Fruit fly (Drosophila melanogaster) whole organism, embryonic: ENCODE data around the gene Eip75B.

Experiments
- Atf3 ChIP-seq: fragments of 200-800 bp; sonication (Bioruptor generic); optimal IDR thresholded peaks from 3 replicates; lab custom pipeline; 2016; ENCODE audit warnings: missing biosample characterization, missing genetic modification characterization
- B-H2 ChIP-seq: fragments of 200-800 bp; sonication (Bioruptor generic); optimal IDR thresholded peaks from 2 replicates; lab custom pipeline; 2018; ENCODE audit warnings: missing biosample characterization, mild to moderate bottlenecking, missing genetic modification characterization
- CG10209 ChIP-seq: fragments of 200-800 bp; sonication (Bioruptor generic); optimal IDR thresholded peaks from 3 replicates; lab custom pipeline; 2017; ENCODE audit warnings: missing biosample characterization, mild to moderate bottlenecking, missing genetic modification characterization, missing genetic modification reagents
- CG10979 ChIP-seq: fragments of 200-800 bp; sonication (Bioruptor generic); optimal IDR thresholded peaks from 2 replicates; lab custom pipeline; 2018; ENCODE audit warnings: missing biosample characterization, mild to moderate bottlenecking, missing genetic modification characterization, moderate library complexity
- CG11504 ChIP-seq: fragments of 200-800 bp; sonication (Bioruptor generic); optimal IDR thresholded peaks from 3 replicates; lab custom pipeline; 2019; ENCODE audit warnings: missing biosample characterization, mild to moderate bottlenecking, missing genetic modification characterization, moderate library complexity
- CG11723 ChIP-seq: fragments of 200-800 bp; sonication (Bioruptor generic); optimal IDR thresholded peaks from 2 replicates; lab custom pipeline; 2017; ENCODE audit warnings: missing biosample characterization, mild to moderate bottlenecking, missing genetic modification characterization
- CG12942 ChIP-seq: fragments of 200-800 bp; sonication (Bioruptor generic); optimal IDR thresholded peaks from 3 replicates; lab custom pipeline; 2016; ENCODE audit warnings: missing biosample characterization, missing genetic modification characterization
- CG17612 ChIP-seq: fragments of 200-800 bp; sonication (Bioruptor generic); IDR thresholded peaks from 2 replicates; pipeline ENCODE4 v1.3.6; 2022; ENCODE audit warnings: missing biosample characterization, missing genetic modification characterization
- CG18619 ChIP-seq: fragments of 200-800 bp; sonication (Bioruptor generic); optimal IDR thresholded peaks from 3 replicates; lab custom pipeline; 2017; ENCODE audit warnings: missing biosample characterization, mild to moderate bottlenecking, missing genetic modification characterization
- CG2678 ChIP-seq: fragments of 200-800 bp; sonication (Bioruptor generic); optimal IDR thresholded peaks from 3 replicates; lab custom pipeline; 2019; ENCODE audit warnings: missing biosample characterization, mild to moderate bottlenecking, missing genetic modification characterization, moderate library complexity
- CG31441 ChIP-seq: fragments of 200-800 bp; sonication (Bioruptor generic); IDR thresholded peaks from 2 replicates; pipeline ENCODE4 v1.3.6; 2022; ENCODE audit warnings: missing biosample characterization, missing genetic modification characterization
- CG32767 ChIP-seq: fragments of 200-800 bp; sonication (Bioruptor generic); IDR thresholded peaks from 2 replicates; pipeline ENCODE4 v1.3.6; 2022; ENCODE audit warnings: missing biosample characterization, missing genetic modification characterization
- CG3407 ChIP-seq: fragments of 200-800 bp; sonication (Bioruptor generic); optimal IDR thresholded peaks from 2 replicates; lab custom pipeline; 2018; ENCODE audit warnings: missing biosample characterization, mild to moderate bottlenecking, missing genetic modification characterization
- CG34422 ChIP-seq: fragments of 200-800 bp; sonication (Bioruptor generic); IDR thresholded peaks from 3 replicates; pipeline ENCODE4 v1.3.6; 2022; ENCODE audit warnings: missing biosample characterization, missing genetic modification characterization
- CG4730 ChIP-seq: fragments of 200-800 bp; sonication (Bioruptor generic); IDR thresholded peaks from 2 replicates; pipeline ENCODE4 v1.3.6; 2022; ENCODE audit warnings: missing biosample characterization, missing genetic modification characterization
- CG6765 ChIP-seq: fragments of 200-800 bp; sonication (Bioruptor generic); optimal IDR thresholded peaks from 3 replicates; lab custom pipeline; 2017; ENCODE audit warnings: missing biosample characterization, mild to moderate bottlenecking, missing genetic modification characterization
- CG7357 ChIP-seq: fragments of 200-800 bp; sonication (Bioruptor generic); IDR thresholded peaks from 3 replicates; pipeline ENCODE4 v1.3.6; 2022; ENCODE audit warnings: missing biosample characterization, missing genetic modification characterization
- CG7987 ChIP-seq: fragments of 200-800 bp; sonication (Bioruptor generic); optimal IDR thresholded peaks from 2 replicates; lab custom pipeline; 2018; ENCODE audit warnings: missing biosample characterization, mild to moderate bottlenecking, missing genetic modification characterization, moderate library complexity
- CG8290 ChIP-seq, 3 experiments: fragments of 200-800 bp; sonication (Bioruptor generic); optimal IDR thresholded peaks; 2 replicates each; lab custom pipeline; 2016 to 2019; ENCODE audit warnings: missing biosample characterization in 3 of 3, missing genetic modification characterization in 3 of 3, mild to moderate bottlenecking in 2 of 3, moderate library complexity in 1 of 3
- CG9215 ChIP-seq: fragments of 200-800 bp; sonication (Bioruptor generic); IDR thresholded peaks from 2 replicates; pipeline ENCODE4 v1.3.6; 2022; ENCODE audit warnings: missing biosample characterization, missing genetic modification characterization
- CG9797 ChIP-seq: fragments of 200-800 bp; sonication (Bioruptor generic); optimal IDR thresholded peaks from 3 replicates; lab custom pipeline; 2018; ENCODE audit warnings: missing biosample characterization, mild to moderate bottlenecking, missing genetic modification characterization
- Dbx ChIP-seq: fragments of 200-800 bp; sonication (Bioruptor generic); IDR thresholded peaks from 3 replicates; pipeline ENCODE4 v1.3.6; 2022; ENCODE audit warnings: missing biosample characterization, missing genetic modification characterization
- Dip3 ChIP-seq: fragments of 200-800 bp; sonication (Bioruptor generic); optimal IDR thresholded peaks from 3 replicates; lab custom pipeline; 2016; ENCODE audit warnings: missing biosample characterization, missing genetic modification characterization
- Fer1 ChIP-seq: fragments of 200-800 bp; sonication (Bioruptor generic); optimal IDR thresholded peaks from 2 replicates; lab custom pipeline; 2017; ENCODE audit warnings: missing biosample characterization, mild to moderate bottlenecking, missing genetic modification characterization
- Jarid2 ChIP-seq: fragments of 200-800 bp; sonication (Bioruptor generic); optimal IDR thresholded peaks from 3 replicates; lab custom pipeline; 2017; ENCODE audit warnings: mild to moderate bottlenecking, missing biosample characterization, missing genetic modification reagents, missing genetic modification characterization
- Meics ChIP-seq: fragments of 200-800 bp; sonication (Bioruptor generic); optimal IDR thresholded peaks from 2 replicates; lab custom pipeline; 2017; ENCODE audit warnings: missing biosample characterization, mild to moderate bottlenecking, missing genetic modification characterization
- Scr ChIP-seq: fragments of 200-800 bp; sonication (Bioruptor generic); IDR thresholded peaks from 2 replicates; pipeline ENCODE4 v1.3.6; 2022; ENCODE audit warnings: missing biosample characterization, missing genetic modification characterization; ENCODE audit not compliant: partially characterized antibody
- Sry-β ChIP-seq: fragments of 200-800 bp; sonication (Bioruptor generic); optimal IDR thresholded peaks from 2 replicates; lab custom pipeline; 2018; ENCODE audit warnings: missing biosample characterization, mild to moderate bottlenecking, missing genetic modification characterization, moderate library complexity
- Vsx1 ChIP-seq: fragments of 200-800 bp; sonication (Bioruptor generic); optimal IDR thresholded peaks from 2 replicates; lab custom pipeline; 2017; ENCODE audit warnings: missing biosample characterization, mild to moderate bottlenecking, missing genetic modification characterization, missing genetic modification reagents
- az2 ChIP-seq: fragments of 200-800 bp; sonication (Bioruptor generic); optimal IDR thresholded peaks from 3 replicates; lab custom pipeline; 2016; ENCODE audit warnings: missing biosample characterization, missing genetic modification characterization
- chm ChIP-seq: fragments of 200-800 bp; sonication (Bioruptor generic); IDR thresholded peaks from 2 replicates; pipeline ENCODE4 v1.3.6; 2022; ENCODE audit warnings: missing biosample characterization, missing genetic modification characterization
- dmrt99B ChIP-seq: fragments of 200-800 bp; sonication (Bioruptor generic); optimal IDR thresholded peaks from 2 replicates; lab custom pipeline; 2018; ENCODE audit warnings: missing biosample characterization, mild to moderate bottlenecking, missing genetic modification characterization, moderate library complexity
- fd64A ChIP-seq: fragments of 200-800 bp; sonication (Bioruptor generic); optimal IDR thresholded peaks from 3 replicates; lab custom pipeline; 2018; ENCODE audit warnings: missing biosample characterization, mild to moderate bottlenecking, missing genetic modification characterization
- fru ChIP-seq: fragments of >200 bp; optimal IDR thresholded peaks from 2 replicates; lab custom pipeline; 2017
- ftz-f1 ChIP-seq: fragments of 200-800 bp; sonication (Bioruptor generic); optimal IDR thresholded peaks from 2 replicates; lab custom pipeline; 2016; ENCODE audit warnings: missing biosample characterization, missing genetic modification characterization
- ind ChIP-seq: fragments of 200-800 bp; sonication (Bioruptor generic); optimal IDR thresholded peaks from 3 replicates; lab custom pipeline; 2016; ENCODE audit warnings: missing biosample characterization, missing genetic modification characterization
- knrl ChIP-seq: fragments of 200-800 bp; sonication (Bioruptor generic); IDR thresholded peaks from 3 replicates; pipeline ENCODE4 v1.3.6; 2022; ENCODE audit warnings: missing biosample characterization, missing genetic modification characterization; ENCODE audit not compliant: partially characterized antibody
- mirr ChIP-seq: fragments of 200-800 bp; sonication (Bioruptor generic); optimal IDR thresholded peaks from 3 replicates; lab custom pipeline; 2018; ENCODE audit warnings: missing biosample characterization, mild to moderate bottlenecking, missing genetic modification characterization
- pan ChIP-seq, 4 experiments: fragments of >200 bp in 3 of 4; fragments of 200-800 bp in 1 of 4; sonication (Bioruptor generic) in 1 of 4; optimal IDR thresholded peaks in 3 of 4; IDR thresholded peaks in 1 of 4; 2 replicates each; pipeline versions ENCODE4 v1.3.6 to Lab custom; 2017 to 2022; ENCODE audit warnings: missing biosample characterization in 2 of 4, missing genetic modification characterization in 2 of 4, mixed read lengths in 1 of 4
- phol ChIP-seq: fragments of 200-800 bp; sonication (Bioruptor generic); optimal IDR thresholded peaks from 3 replicates; lab custom pipeline; 2018; ENCODE audit warnings: missing biosample characterization, mild to moderate bottlenecking, missing genetic modification characterization, moderate library complexity
- pum ChIP-seq: fragments of 200-800 bp; sonication (Bioruptor generic); optimal IDR thresholded peaks from 2 replicates; lab custom pipeline; 2016; ENCODE audit warnings: missing biosample characterization, missing genetic modification characterization
- row ChIP-seq: fragments of 200-800 bp; sonication (Bioruptor generic); IDR thresholded peaks from 3 replicates; pipeline ENCODE4 v1.3.6; 2022; ENCODE audit warnings: missing biosample characterization, missing genetic modification characterization
- schlank ChIP-seq: fragments of 200-800 bp; sonication (Bioruptor generic); optimal IDR thresholded peaks from 2 replicates; lab custom pipeline; 2018; ENCODE audit warnings: missing biosample characterization, mild to moderate bottlenecking, missing genetic modification characterization
- scrt ChIP-seq: fragments of 200-800 bp; sonication (Bioruptor generic); optimal IDR thresholded peaks from 2 replicates; lab custom pipeline; 2018; ENCODE audit warnings: missing biosample characterization, mild to moderate bottlenecking, missing genetic modification characterization, moderate library complexity
- sisA ChIP-seq: fragments of 200-800 bp; sonication (Bioruptor generic); IDR thresholded peaks from 2 replicates; pipeline ENCODE4 v1.3.6; 2022; ENCODE audit warnings: missing biosample characterization, missing genetic modification characterization
- so ChIP-seq: fragments of 200-800 bp; sonication (Bioruptor generic); IDR thresholded peaks from 3 replicates; pipeline ENCODE4 v1.3.6; 2022; ENCODE audit warnings: missing biosample characterization, missing genetic modification characterization
- trem ChIP-seq: fragments of 200-800 bp; optimal IDR thresholded peaks from 3 replicates; lab custom pipeline; 2019; ENCODE audit warnings: missing biosample characterization, mild to moderate bottlenecking, missing genetic modification characterization, moderate library complexity
- trh ChIP-seq: fragments of 200-800 bp; sonication (Bioruptor generic); optimal IDR thresholded peaks from 2 replicates; lab custom pipeline; 2016; ENCODE audit warnings: missing biosample characterization, missing genetic modification characterization
- twi ChIP-seq: fragments of 200-800 bp; optimal IDR thresholded peaks from 2 replicates; lab custom pipeline; 2019; ENCODE audit warnings: missing biosample characterization, mild to moderate bottlenecking, missing genetic modification characterization, moderate library complexity
- zf30C ChIP-seq: fragments of 200-800 bp; sonication (Bioruptor generic); optimal IDR thresholded peaks from 3 replicates; lab custom pipeline; 2018; ENCODE audit warnings: missing biosample characterization, mild to moderate bottlenecking, missing genetic modification characterization

Eip75B gene

dm6 chr3L:18020944-18021343 lies 43.6 kb downstream of the Eip75B start (continued):
- no peak for TF ChIP-seq fru (lab: Kevin White, UChicago)
- no peak for TF ChIP-seq zf30C (GFP tag; lab: Kevin White, UChicago)
- TF ChIP-seq trem (tag; lab: Kevin White, UChicago), result no peak
- no peak for TF ChIP-seq CG12942
- TF ChIP-seq CG7987 (GFP tag; lab: Kevin White, UChicago), result peak; percentile 61
- no peak for TF ChIP-seq CG4730 (GFP tag; lab: Robert Waterston, UW)
- TF ChIP-seq CG3407, result no peak
- peak; percentile 12 for TF ChIP-seq schlank (tag; lab: Kevin White, UChicago)
- TF ChIP-seq scrt, result no peak
- no peak for TF ChIP-seq fd64A (GFP tag; lab: Kevin White, UChicago)
- 0 out of 3 replicates have a peak, but pooled peaks have one; percentile 13 for TF ChIP-seq so (GFP tag; lab: Robert Waterston, UW)
- no peak for TF ChIP-seq Dbx
- TF ChIP-seq CG10979 (tag; lab: Kevin White, UChicago), result no peak
- TF ChIP-seq Atf3 (GFP tag; lab: Kevin White, UChicago), result no peak
- no peak for TF ChIP-seq knrl
- TF ChIP-seq Scr, result no peak
- TF ChIP-seq twi (tag; lab: Kevin White, UChicago), result no peak
- peak; percentile 2 for TF ChIP-seq CG18619 (GFP tag; lab: Kevin White, UChicago)
- TF ChIP-seq Sry-β (GFP tag; lab: Kevin White, UChicago), result no peak
- TF ChIP-seq phol (tag; lab: Kevin White, UChicago), result peak; percentile 35
- 0 out of 2 replicates have a peak, but pooled peaks have one; percentile 12 for TF ChIP-seq chm (GFP tag; lab: Robert Waterston, UW)
- no peak for TF ChIP-seq Vsx1 (GFP tag; lab: Kevin White, UChicago)
- peak; percentile 10 for TF ChIP-seq CG11723 (GFP tag; lab: Kevin White, UChicago)
- no peak for TF ChIP-seq row (GFP tag; lab: Robert Waterston, UW)
- TF ChIP-seq CG8290 (GFP tag; optimal IDR thresholded peaks at IDR 0.05; lab: Kevin White, UChicago), result no peak
- TF ChIP-seq CG8290 (tag; optimal IDR thresholded peaks at IDR 0.05; lab: Kevin White, UChicago), result peak in 1 of 2 experiments; percentile 60
- TF ChIP-seq Jarid2, result peak; percentile 14
- TF ChIP-seq CG9215 (GFP tag; lab: Robert Waterston, UW), result no peak
- no peak for TF ChIP-seq pum
- TF ChIP-seq CG32767 (GFP tag; lab: Robert Waterston, UW), result no peak
- no peak for TF ChIP-seq sisA (GFP tag; lab: Robert Waterston, UW)
- TF ChIP-seq Meics (GFP tag; lab: Kevin White, UChicago), result peak; percentile 64
- TF ChIP-seq CG10209 (GFP tag; lab: Kevin White, UChicago), result no peak
- peak; percentile 62 for TF ChIP-seq CG6765 (GFP tag; lab: Kevin White, UChicago)
- TF ChIP-seq dmrt99B (tag; lab: Kevin White, UChicago), result peak; percentile 1
- peak; percentile 2 for TF ChIP-seq B-H2 (GFP tag; lab: Kevin White, UChicago)
- TF ChIP-seq CG17612 (GFP tag; lab: Robert Waterston, UW), result no peak
- no peak for TF ChIP-seq Dip3
- TF ChIP-seq Fer1, result peak; percentile 70
- no peak for TF ChIP-seq CG7357 (GFP tag; lab: Robert Waterston, UW)
- TF ChIP-seq mirr, result peak; percentile 40
- TF ChIP-seq CG31441, result peak; percentile 41; the same call in 1 of the 2 replicates
- TF ChIP-seq az2 (GFP tag; lab: Kevin White, UChicago), result no peak
- peak; percentile 30 for TF ChIP-seq CG2678 (tag; lab: Kevin White, UChicago)
- TF ChIP-seq CG9797 (GFP tag; lab: Kevin White, UChicago), result no peak
- TF ChIP-seq CG11504 (tag; lab: Kevin White, UChicago), result peak; percentile 14
- no peak for TF ChIP-seq ind (GFP tag; lab: Kevin White, UChicago)
- no peak for TF ChIP-seq pan (optimal IDR thresholded peaks at IDR 0.05; lab: Kevin White, UChicago)
- TF ChIP-seq pan (GFP tag; optimal IDR thresholded peaks at IDR 0.05 in 1 of 2, IDR thresholded peaks at IDR 0.05 in 1 of 2), result no peak
- TF ChIP-seq ftz-f1 (GFP tag; lab: Kevin White, UChicago), result peak; percentile 17
- TF ChIP-seq CG34422 (GFP tag; lab: Robert Waterston, UW), result no peak
- no peak for TF ChIP-seq trh
